Worm (Caenorhabditis elegans) whole organism, mixed stage, embryonic: ENCODE data around the gene B0001.4.

ENCODE experiments used
- M03D4.4 ChIP-seq: sonication (generic microtip); optimal IDR thresholded peaks from 2 replicates; lab custom pipeline; 2017; ENCODE audit warnings: mild to moderate bottlenecking, missing genetic modification characterization, missing compliant biosample characterization
- blmp-1 ChIP-seq: fragments of 150-350 bp; optimal IDR thresholded peaks from 2 replicates; lab custom pipeline; 2014; ENCODE audit warnings: missing biosample characterization, missing genetic modification characterization
- ceh-43 ChIP-seq: fragments of 200-800 bp; sonication (Bioruptor generic); optimal IDR thresholded peaks from 2 replicates; lab custom pipeline; 2018; ENCODE audit warnings: mild to moderate bottlenecking, missing genetic modification characterization, moderate library complexity, missing compliant biosample characterization
- ces-1 ChIP-seq: fragments of 150-350 bp; optimal IDR thresholded peaks from 2 replicates; lab custom pipeline; 2014; ENCODE audit warnings: missing biosample characterization, missing genetic modification reagents, missing genetic modification characterization
- cnd-1 ChIP-seq: fragments of 200-800 bp; sonication (Bioruptor generic); optimal IDR thresholded peaks from 2 replicates; lab custom pipeline; 2018; ENCODE audit warnings: mild to moderate bottlenecking, missing genetic modification characterization, missing compliant biosample characterization
- elt-3 ChIP-seq: fragments of 150-350 bp; optimal IDR thresholded peaks from 2 replicates; lab custom pipeline; 2014; ENCODE audit warnings: missing biosample characterization, missing genetic modification characterization
- lin-13 ChIP-seq: fragments of 150-350 bp; optimal IDR thresholded peaks from 2 replicates; lab custom pipeline; 2014; ENCODE audit warnings: missing biosample characterization, missing genetic modification characterization
- lsy-2 ChIP-seq: fragments of 150-350 bp; optimal IDR thresholded peaks from 2 replicates; lab custom pipeline; 2014; ENCODE audit warnings: missing biosample characterization, missing genetic modification characterization
- mep-1 ChIP-seq: fragments of 150-350 bp; optimal IDR thresholded peaks from 2 replicates; lab custom pipeline; 2017; ENCODE audit warnings: missing biosample characterization, missing genetic modification reagents, missing genetic modification characterization, inconsistent platforms
- nhr-237 ChIP-seq: fragments of 150-350 bp; optimal IDR thresholded peaks from 2 replicates; lab custom pipeline; 2014; ENCODE audit warnings: missing biosample characterization, missing genetic modification characterization
- pha-4 ChIP-seq: fragments of 150-350 bp; optimal IDR thresholded peaks from 2 replicates; lab custom pipeline; 2018; ENCODE audit warnings: missing biosample characterization, missing genetic modification reagents, missing genetic modification characterization
- unc-62 ChIP-seq: fragments of 150-350 bp; optimal IDR thresholded peaks from 2 replicates; lab custom pipeline; 2014; ENCODE audit warnings: missing biosample characterization, missing genetic modification reagents, missing genetic modification characterization

- TF ChIP-seq blmp-1 (tag; lab: Kevin White, UChicago): peak; percentile 58
- no peak for TF ChIP-seq pha-4
- TF ChIP-seq ceh-43 (GFP tag; lab: Kevin White, UChicago): no peak
- peak; percentile 28 for TF ChIP-seq lsy-2 (tag; lab: Kevin White, UChicago)
- peak; percentile 11 for TF ChIP-seq nhr-237
- TF ChIP-seq mep-1 (tag; lab: Kevin White, UChicago): peak; percentile 35
- TF ChIP-seq ces-1: no peak
- no peak for TF ChIP-seq elt-3 (tag; lab: Kevin White, UChicago)
- TF ChIP-seq lin-13: no peak
- no peak for TF ChIP-seq unc-62 (GFP tag; lab: Kevin White, UChicago)
- no peak for TF ChIP-seq M03D4.4 (tag; lab: Kevin White, UChicago)
- TF ChIP-seq cnd-1 (tag; lab: Kevin White, UChicago): no peak
Observed at ce11 chrIV:12088898-12089297, 49.1 kb downstream of the B0001.4 start.
